Worm (Caenorhabditis elegans): Measurements from ENCODE around the gene sre-46.

DNA sequence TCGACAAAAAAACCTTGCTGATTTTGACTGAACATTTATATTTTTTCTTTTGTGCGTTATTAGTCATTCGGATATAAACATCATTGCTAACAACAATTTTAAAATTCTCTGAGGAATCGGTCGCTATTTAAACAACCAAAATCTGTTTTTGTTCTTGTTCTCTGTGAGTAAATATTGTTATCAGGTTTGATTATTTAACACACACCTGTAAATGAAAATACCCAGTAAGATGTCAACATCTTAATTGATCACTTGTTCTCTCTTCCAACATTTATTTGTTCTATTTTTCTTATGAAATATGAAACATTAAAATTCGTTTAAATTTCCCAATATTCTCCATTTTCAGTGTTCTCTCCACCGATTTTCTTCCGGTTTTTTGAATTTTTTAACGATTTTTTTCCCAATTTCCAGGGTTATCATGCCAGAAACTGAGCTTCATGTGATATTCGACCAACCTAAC lies 41.9 kb upstream of the sre-46 start, which contains the start of gene arrd-11:
- TF ChIP-seq ref-1 (GFP tag; conservative IDR thresholded peaks at IDR 0.05) (no peak), klf-2 (GFP tag; conservative IDR thresholded peaks at IDR 0.05) (no peak), flt-1 (GFP tag; IDR thresholded peaks at IDR 0.05) (no peak)

All from whole organism, midembryonic.